Worm (Caenorhabditis elegans) whole organism, L1 larva: ENCODE measurements around the gene znf-706.

Experiments used
- alr-1 ChIP-seq: fragments of 200-800 bp; sonication (Bioruptor generic); optimal IDR thresholded peaks from 2 replicates; lab custom pipeline; 2018; ENCODE audit warnings: borderline replicate concordance, mild to moderate bottlenecking, missing genetic modification characterization, missing compliant biosample characterization
- blmp-1 ChIP-seq: fragments of 150-350 bp; optimal IDR thresholded peaks from 2 replicates; lab custom pipeline; 2014; ENCODE audit warnings: missing biosample characterization, missing genetic modification characterization
- ets-5 ChIP-seq: fragments of 200-800 bp; sonication (Bioruptor generic); IDR thresholded peaks from 2 replicates; pipeline ENCODE4 v1.3.6; 2022; ENCODE audit warnings: missing genetic modification characterization, missing compliant biosample characterization
- mdl-1 ChIP-seq, 2 experiments: fragments of 150-350 bp; optimal IDR thresholded peaks; 2 replicates each; lab custom pipeline; 2014 to 2017; ENCODE audit warnings: missing biosample characterization in 2 of 2, missing genetic modification characterization in 2 of 2, inconsistent platforms in 1 of 2
- mef-2 ChIP-seq: fragments of 150-350 bp; optimal IDR thresholded peaks from 2 replicates; lab custom pipeline; 2014; ENCODE audit warnings: missing biosample characterization, missing genetic modification characterization
- nhr-20 ChIP-seq: sonication (generic microtip); optimal IDR thresholded peaks from 2 replicates; lab custom pipeline; 2016; ENCODE audit warnings: mild to moderate bottlenecking, missing genetic modification characterization, missing compliant biosample characterization
- unc-62 ChIP-seq: fragments of 150-350 bp; optimal IDR thresholded peaks from 2 replicates; lab custom pipeline; 2014; ENCODE audit warnings: missing biosample characterization, missing genetic modification reagents, missing genetic modification characterization

DNA sequence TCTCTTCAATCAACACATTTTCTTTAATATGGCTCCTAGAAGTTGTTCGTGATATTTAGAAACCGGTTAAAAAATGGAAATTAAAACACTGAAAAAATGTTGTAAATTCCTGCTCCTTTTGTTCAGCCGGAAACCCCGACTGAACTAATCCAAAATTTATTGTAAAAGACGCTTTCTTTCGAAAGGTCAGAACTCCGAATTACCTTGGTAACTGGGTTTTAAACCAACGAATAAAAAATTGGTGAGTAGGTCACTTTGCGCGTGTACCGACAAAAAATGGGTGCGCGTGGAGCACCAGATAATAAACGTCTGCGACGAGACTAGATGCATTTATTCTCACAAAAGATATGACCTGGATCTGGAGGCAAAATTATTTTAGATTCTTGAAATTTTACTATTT, 34.6 kb upstream of the znf-706 start:
- no peak for TF ChIP-seq mdl-1 (tag; optimal IDR thresholded peaks at IDR 0.05; lab: Kevin White, UChicago)
- TF ChIP-seq unc-62: no peak
- TF ChIP-seq alr-1 (tag; lab: Kevin White, UChicago): no peak
- TF ChIP-seq mef-2 (tag; lab: Kevin White, UChicago): no peak
- TF ChIP-seq nhr-20 (tag; lab: Kevin White, UChicago): no peak
- no peak for TF ChIP-seq blmp-1 (tag; lab: Kevin White, UChicago)
- no peak for TF ChIP-seq ets-5
